ENCODE assay signal across 1 fruit fly cellular context in genomic region chr4:205671-206252, dm6.
TF ChIP-seq lines count a peak whose summit lies in the region.

Gene CG31998, minus strand, starts transcription at chr4:205945.

TF ChIP-seq in whole organism, embryonic, 481 proteins besides CTCF, POLR2A, EP300 and RAD21 (continued from another document):
- TF ChIP-seq fd96Cb (tag; optimal IDR thresholded peaks at IDR 0.05; lab: Kevin White, UChicago) (no peak), MESR4 (GFP tag; optimal IDR thresholded peaks at IDR 0.05; lab: Kevin White, UChicago) (peak; percentile 93), trem (tag; optimal IDR thresholded peaks at IDR 0.05; lab: Kevin White, UChicago) (no peak), Hsf (GFP tag; optimal IDR thresholded peaks at IDR 0.05; lab: Kevin White, UChicago) (peak; percentile 34), CG4617 (GFP tag; optimal IDR thresholded peaks at IDR 0.05; lab: Kevin White, UChicago; ENCODE audit: borderline replicate concordance) (peak; percentile 73), NFAT (GFP tag; IDR thresholded peaks at IDR 0.05; lab: Robert Waterston, UW) (no peak), Fer1 (GFP tag; optimal IDR thresholded peaks at IDR 0.05; lab: Kevin White, UChicago) (no peak), bbx (GFP tag; IDR thresholded peaks at IDR 0.05; lab: Robert Waterston, UW; ENCODE audit: partially characterized antibody) (0 out of 2 replicates have a peak, but pooled peaks have one; percentile 11), CG1603 (tag; optimal IDR thresholded peaks at IDR 0.05; lab: Kevin White, UChicago) (peak; percentile 100), Antp (GFP tag; optimal IDR thresholded peaks at IDR 0.05; lab: Kevin White, UChicago) (no peak), fd102C (GFP tag; optimal IDR thresholded peaks at IDR 0.05; lab: Kevin White, UChicago) (no peak), Abd-B (GFP tag; optimal IDR thresholded peaks at IDR 0.05; lab: Kevin White, UChicago) (no peak), CG13624 (GFP tag; optimal IDR thresholded peaks at IDR 0.05; lab: Kevin White, UChicago) (peak; percentile 23), CG2116 (GFP tag; optimal IDR thresholded peaks at IDR 0.05; lab: Kevin White, UChicago) (peak; percentile 36), bsh (GFP tag; optimal IDR thresholded peaks at IDR 0.05; lab: Kevin White, UChicago) (no peak), lola (GFP tag; optimal IDR thresholded peaks at IDR 0.05; lab: Kevin White, UChicago) (peak in 1 of 3 experiments; percentile 76), sens (GFP tag; lab: Kevin White, UChicago) (peak; percentile 68), Fer3 (tag; optimal IDR thresholded peaks at IDR 0.05; lab: Kevin White, UChicago) (no peak), YL-1 (GFP tag; optimal IDR thresholded peaks at IDR 0.05; lab: Kevin White, UChicago) (peak; percentile 68), Neu2 (GFP tag; optimal IDR thresholded peaks at IDR 0.05; lab: Kevin White, UChicago; ENCODE audit: borderline replicate concordance) (peak; percentile 20), CG8290 (GFP tag; optimal IDR thresholded peaks at IDR 0.05; lab: Kevin White, UChicago) (peak; percentile 79), CG8290 (tag; optimal IDR thresholded peaks at IDR 0.05; lab: Kevin White, UChicago) (peak; percentile 47 to 88), row (GFP tag; IDR thresholded peaks at IDR 0.05; lab: Robert Waterston, UW) (peak; percentile 86), pfk (GFP tag; optimal IDR thresholded peaks at IDR 0.05; lab: Kevin White, UChicago) (peak; percentile 88), CG3995 (GFP tag; optimal IDR thresholded peaks at IDR 0.05; lab: Kevin White, UChicago) (peak; percentile 58), Hr78 (GFP tag; optimal IDR thresholded peaks at IDR 0.05; lab: Kevin White, UChicago) (peak in 1 of 2 experiments; percentile 3), D19A (tag; optimal IDR thresholded peaks at IDR 0.05; lab: Kevin White, UChicago) (peak; percentile 16), seq (GFP tag; IDR thresholded peaks at IDR 0.05; lab: Robert Waterston, UW) (no peak), BEAF-32 (GFP tag; optimal IDR thresholded peaks at IDR 0.05; lab: Kevin White, UChicago) (peak; percentile 66), CG18764 (GFP tag; optimal IDR thresholded peaks at IDR 0.05; lab: Kevin White, UChicago) (no peak), dpn (GFP tag; optimal IDR thresholded peaks at IDR 0.05; lab: Kevin White, UChicago) (peak in 1 of 2 experiments; percentile 31), BtbVII (GFP tag; optimal IDR thresholded peaks at IDR 0.05; lab: Kevin White, UChicago) (no peak), CG7745 (tag; optimal IDR thresholded peaks at IDR 0.05; lab: Kevin White, UChicago) (no peak), onecut (GFP tag; IDR thresholded peaks at IDR 0.05; lab: Robert Waterston, UW) (peak; percentile 70), salm (tag; optimal IDR thresholded peaks at IDR 0.05; lab: Kevin White, UChicago) (no peak), lbe (GFP tag; optimal IDR thresholded peaks at IDR 0.05; lab: Kevin White, UChicago) (peak; percentile 11), dmrt11E (tag; optimal IDR thresholded peaks at IDR 0.05; lab: Kevin White, UChicago) (no peak), CG12769 (tag; optimal IDR thresholded peaks at IDR 0.05; lab: Kevin White, UChicago) (no peak), Aef1 (GFP tag; IDR thresholded peaks at IDR 0.05; lab: Robert Waterston, UW) (no peak), CG8359 (GFP tag; optimal IDR thresholded peaks at IDR 0.05; lab: Kevin White, UChicago; ENCODE audit: borderline replicate concordance) (no peak), CG10267 (tag; optimal IDR thresholded peaks at IDR 0.05; lab: Kevin White, UChicago) (peak; percentile 11), hb (GFP tag; IDR thresholded peaks at IDR 0.05; lab: Robert Waterston, UW; ENCODE audit: partially characterized antibody) (no peak), Max (GFP tag; optimal IDR thresholded peaks at IDR 0.05; lab: Kevin White, UChicago) (no peak), mam (GFP tag; optimal IDR thresholded peaks at IDR 0.05; lab: Kevin White, UChicago) (peak; percentile 20), croc (GFP tag; conservative IDR thresholded peaks at IDR 0.05; lab: Robert Waterston, UW) (no peak), sisA (GFP tag; IDR thresholded peaks at IDR 0.05; lab: Robert Waterston, UW) (no peak), Doc3 (GFP tag; IDR thresholded peaks at IDR 0.05; lab: Robert Waterston, UW; ENCODE audit: partially characterized antibody) (no peak), Dfd (GFP tag; optimal IDR thresholded peaks at IDR 0.05; lab: Kevin White, UChicago) (peak in 1 of 2 experiments; percentile 59), CG30020 (tag; optimal IDR thresholded peaks at IDR 0.05; lab: Kevin White, UChicago) (peak; percentile 99), zfh2 (GFP tag; optimal IDR thresholded peaks at IDR 0.05; lab: Kevin White, UChicago) (peak; percentile 19), CG11247 (GFP tag; IDR thresholded peaks at IDR 0.05; lab: Robert Waterston, UW) (no peak), NC2β (GFP tag; optimal IDR thresholded peaks at IDR 0.05; lab: Kevin White, UChicago) (peak; percentile 42), CG17802 (tag; optimal IDR thresholded peaks at IDR 0.05; lab: Kevin White, UChicago) (peak; percentile 98), knrl (GFP tag; IDR thresholded peaks at IDR 0.05; lab: Robert Waterston, UW; ENCODE audit: partially characterized antibody) (no peak; the same call in 2 of the 3 replicates), CG1024 (GFP tag; IDR thresholded peaks at IDR 0.05; lab: Robert Waterston, UW) (peak; percentile 99), Med (GFP tag; lab: Kevin White, UChicago) (peak; percentile 79), CG17186 (GFP tag; optimal IDR thresholded peaks at IDR 0.05; lab: Kevin White, UChicago) (no peak), Ets65A (GFP tag; lab: Kevin White, UChicago) (peak; percentile 90), CG7357 (GFP tag; IDR thresholded peaks at IDR 0.05; lab: Robert Waterston, UW) (peak; percentile 97), Nf-YC (tag; optimal IDR thresholded peaks at IDR 0.05; lab: Kevin White, UChicago) (no peak), Lhr (GFP tag; optimal IDR thresholded peaks at IDR 0.05; lab: Kevin White, UChicago) (peak; percentile 49), CG11560 (tag; IDR thresholded peaks at IDR 0.05; lab: Robert Waterston, UW) (no peak; the same call in 2 of the 3 replicates), gsb (GFP tag; IDR thresholded peaks at IDR 0.05; lab: Robert Waterston, UW) (no peak), CG34376 (GFP tag; optimal IDR thresholded peaks at IDR 0.05; lab: Kevin White, UChicago) (no peak), ATbp (GFP tag; optimal IDR thresholded peaks at IDR 0.05; lab: Kevin White, UChicago) (no peak), ssp (GFP tag; IDR thresholded peaks at IDR 0.05; lab: Robert Waterston, UW) (peak; percentile 100)
